Worm (Caenorhabditis elegans): ENCODE data around the gene srd-45.

DNA sequence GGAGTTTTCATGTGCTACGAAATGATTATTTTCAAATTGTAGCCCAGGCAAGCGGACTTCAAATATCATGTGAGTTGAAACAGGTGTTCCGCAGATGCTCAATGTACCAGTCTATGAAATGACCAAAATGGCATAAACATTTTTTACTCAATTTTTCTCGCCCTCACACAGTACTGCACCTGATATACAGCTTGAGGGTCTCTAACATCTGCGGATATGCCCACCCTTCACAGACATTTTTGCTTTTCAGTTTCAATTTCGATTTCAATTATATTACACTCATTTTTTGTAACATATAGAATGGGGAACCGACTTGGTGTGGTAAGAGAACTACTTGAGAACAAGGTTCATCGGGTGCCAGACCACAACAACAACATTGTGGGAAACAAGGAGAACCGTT lies 18.0 kb downstream of the srd-45 start, which contains the start of gene F42F12.11:
- TF ChIP-seq dao-5 (tag; optimal IDR thresholded peaks at IDR 0.05) (no peak), W03F9.2 (tag; optimal IDR thresholded peaks at IDR 0.05) (no peak)

All from whole organism, L4/young adult.